Fruit fly (Drosophila melanogaster): ENCODE results near the gene Acer.
A peak's percentile ranks its signal among the peaks of the same experiment; 100 is the strongest.

The Acer gene

dm6 chr2L:8553789-8554626, 32.3 kb downstream of the Acer start (continued):
- no peak for TF ChIP-seq CG12744 (GFP tag; optimal IDR thresholded peaks at IDR 0.05)
- TF ChIP-seq stc (GFP tag; IDR thresholded peaks at IDR 0.05) = no peak
- TF ChIP-seq chn (GFP tag; optimal IDR thresholded peaks at IDR 0.05) = peak; percentile 3
- TF ChIP-seq sc (optimal IDR thresholded peaks at IDR 0.05) = no peak
- TF ChIP-seq sc (GFP tag; optimal IDR thresholded peaks at IDR 0.05) = peak; percentile 47
- TF ChIP-seq CG11093 (GFP tag; IDR thresholded peaks at IDR 0.05) = no peak
- TF ChIP-seq dmrt99B (tag; optimal IDR thresholded peaks at IDR 0.05) = peak; percentile 44
- no peak for TF ChIP-seq CG6683 (GFP tag; optimal IDR thresholded peaks at IDR 0.05)
- TF ChIP-seq CG14441 (GFP tag; IDR thresholded peaks at IDR 0.05) = no peak
- TF ChIP-seq gce (GFP tag; IDR thresholded peaks at IDR 0.05) = no peak
- TF ChIP-seq CG10321 (GFP tag; IDR thresholded peaks at IDR 0.05) = no peak
- no peak for TF ChIP-seq CG10543 (GFP tag; optimal IDR thresholded peaks at IDR 0.05)
- TF ChIP-seq CG14860 (GFP tag; IDR thresholded peaks at IDR 0.05; ENCODE audit: partially characterized antibody) = no peak
- TF ChIP-seq pan (optimal IDR thresholded peaks at IDR 0.05) = no peak
- no peak for TF ChIP-seq pan (GFP tag; optimal IDR thresholded peaks at IDR 0.05 in 1 of 2, IDR thresholded peaks at IDR 0.05 in 1 of 2)
- TF ChIP-seq CG31441 (GFP tag; IDR thresholded peaks at IDR 0.05) = peak; percentile 40; the same call in 1 of the 2 replicates
- TF ChIP-seq CG10654 (GFP tag; optimal IDR thresholded peaks at IDR 0.05) = no peak
- TF ChIP-seq Sox102F (GFP tag; optimal IDR thresholded peaks at IDR 0.05) = peak; percentile 79
- no peak for TF ChIP-seq amos (GFP tag; IDR thresholded peaks at IDR 0.05; ENCODE audit: partially characterized antibody)
- TF ChIP-seq zen (tag; optimal IDR thresholded peaks at IDR 0.05) = no peak
- TF ChIP-seq CG8765 (GFP tag; IDR thresholded peaks at IDR 0.05) = no peak
- no peak for TF ChIP-seq CHES-1-like (GFP tag; optimal IDR thresholded peaks at IDR 0.05)
- TF ChIP-seq CG17385 (GFP tag; optimal IDR thresholded peaks at IDR 0.05) = peak; percentile 14
- TF ChIP-seq CG3847 (GFP tag; IDR thresholded peaks at IDR 0.05) = no peak
- TF ChIP-seq rib (GFP tag; IDR thresholded peaks at IDR 0.05) = no peak; the same call in 1 of the 2 replicates
- peak; percentile 69; the same call in 1 of the 2 replicates for TF ChIP-seq Xrp1 (GFP tag; IDR thresholded peaks at IDR 0.05)
- peak; percentile 79 for TF ChIP-seq sd (tag; optimal IDR thresholded peaks at IDR 0.05)
- TF ChIP-seq hb (GFP tag; IDR thresholded peaks at IDR 0.05; ENCODE audit: partially characterized antibody) = no peak
- TF ChIP-seq grn (GFP tag; optimal IDR thresholded peaks at IDR 0.05) = no peak
- no peak for TF ChIP-seq wek (GFP tag; optimal IDR thresholded peaks at IDR 0.05)
- peak; percentile 48 for TF ChIP-seq CG12236 (GFP tag; optimal IDR thresholded peaks at IDR 0.05)
- TF ChIP-seq Drgx (GFP tag; IDR thresholded peaks at IDR 0.05) = no peak
- TF ChIP-seq Dek (tag; optimal IDR thresholded peaks at IDR 0.05) = no peak
- TF ChIP-seq eve (GFP tag; optimal IDR thresholded peaks at IDR 0.05) = peak in 1 of 2 experiments; percentile 87
- TF ChIP-seq Sry-β (GFP tag; optimal IDR thresholded peaks at IDR 0.05) = no peak
- TF ChIP-seq CG6254 (GFP tag; optimal IDR thresholded peaks at IDR 0.05) = peak; percentile 9
- TF ChIP-seq br (optimal IDR thresholded peaks at IDR 0.05) = no peak
- no peak for TF ChIP-seq vfl (GFP tag; optimal IDR thresholded peaks at IDR 0.05)
- no peak for TF ChIP-seq CG7963 (GFP tag; IDR thresholded peaks at IDR 0.05; ENCODE audit: partially characterized antibody)
- 0 out of 3 replicates have a peak, but pooled peaks have one; percentile 4 for TF ChIP-seq otp (GFP tag; IDR thresholded peaks at IDR 0.05)
- TF ChIP-seq Hmr (GFP tag; optimal IDR thresholded peaks at IDR 0.05) = peak; percentile 11
- no peak for TF ChIP-seq unc-4 (GFP tag; IDR thresholded peaks at IDR 0.05; ENCODE audit: partially characterized antibody)
- TF ChIP-seq gfzf (GFP tag; optimal IDR thresholded peaks at IDR 0.05) = no peak
- TF ChIP-seq fd64A (GFP tag; optimal IDR thresholded peaks at IDR 0.05) = no peak
- TF ChIP-seq Vsx1 (GFP tag; optimal IDR thresholded peaks at IDR 0.05) = no peak
- no peak for TF ChIP-seq zen2 (GFP tag; IDR thresholded peaks at IDR 0.05; ENCODE audit: partially characterized antibody)
- TF ChIP-seq CG4328 (GFP tag; optimal IDR thresholded peaks at IDR 0.05) = no peak
- TF ChIP-seq ab (GFP tag; optimal IDR thresholded peaks at IDR 0.05) = no peak
- TF ChIP-seq CG14014 (GFP tag; IDR thresholded peaks at IDR 0.05) = 0 out of 2 replicates have a peak, but pooled peaks have one; percentile 12
